Fruit fly (Drosophila melanogaster): ENCODE results near the gene Btk.

- no peak for TF ChIP-seq CTCF (optimal IDR thresholded peaks at IDR 0.05)
- no peak for TF ChIP-seq CG8478 (optimal IDR thresholded peaks at IDR 0.05)
These were observed 43.7 kb upstream of the Btk start for dm6 chr2L:8344536-8344935.

Measured in S2 (cell line).